Worm (Caenorhabditis elegans) whole organism, L4 larva: ENCODE data around the gene T27D12.1.

Experiments
- aly-2 ChIP-seq: sonication (generic microtip); optimal IDR thresholded peaks from 2 replicates; lab custom pipeline; 2018; ENCODE audit warnings: missing biosample characterization, missing genetic modification characterization
- daf-19 ChIP-seq: fragments of 200-800 bp; sonication (Bioruptor generic); conservative IDR thresholded peaks from 2 replicates; pipeline ENCODE4 v1.3.6; 2022; ENCODE audit warnings: missing genetic modification characterization, missing compliant biosample characterization
- egl-27 ChIP-seq: sonication (generic microtip); optimal IDR thresholded peaks from 3 replicates; lab custom pipeline; 2017; ENCODE audit warnings: missing biosample characterization, missing genetic modification reagents, missing genetic modification characterization
- hlh-30 ChIP-seq: sonication (generic microtip); optimal IDR thresholded peaks from 2 replicates; lab custom pipeline; 2017; ENCODE audit warnings: antibody characterized with exemption, mild to moderate bottlenecking, missing genetic modification characterization, missing compliant biosample characterization; ENCODE audit not compliant: insufficient read depth
- lin-1 ChIP-seq: fragments of 200-800 bp; sonication (Bioruptor generic); IDR thresholded peaks from 2 replicates; pipeline ENCODE4 v1.3.6; 2022; ENCODE audit warnings: missing genetic modification reagents, missing genetic modification characterization, missing compliant biosample characterization
- nhr-6 ChIP-seq: fragments of 150-350 bp; optimal IDR thresholded peaks from 2 replicates; lab custom pipeline; 2014; ENCODE audit warnings: missing biosample characterization, missing genetic modification characterization
- snpc-4 ChIP-seq: fragments of 150-350 bp; optimal IDR thresholded peaks from 2 replicates; lab custom pipeline; 2014; ENCODE audit warnings: missing biosample characterization, missing genetic modification characterization
- tag-97 ChIP-seq: fragments of 200-800 bp; sonication (Bioruptor generic); IDR thresholded peaks from 2 replicates; pipeline ENCODE4 v1.3.6; 2022; ENCODE audit warnings: missing genetic modification characterization, missing compliant biosample characterization

DNA sequence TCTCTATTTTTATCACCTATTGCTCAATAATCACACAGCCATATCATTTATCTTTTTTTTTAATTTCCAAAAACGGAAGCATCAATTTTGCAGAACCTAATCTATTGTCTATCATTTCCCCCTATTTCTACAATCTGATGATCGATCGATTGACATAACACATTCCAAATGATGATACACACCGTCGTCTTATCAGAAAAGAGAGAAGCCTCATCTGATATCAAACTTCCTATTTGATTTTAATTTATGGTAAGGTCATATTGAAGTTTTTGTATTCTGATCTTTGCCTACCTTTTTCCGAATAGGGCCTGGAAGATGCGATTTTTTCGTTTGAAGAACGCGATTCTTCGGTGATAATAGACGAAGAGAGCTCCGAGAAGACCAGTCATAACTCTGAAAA is 7.2 kb downstream of the T27D12.1 start:
- no peak for TF ChIP-seq aly-2 (tag; lab: Kevin White, UChicago)
- TF ChIP-seq egl-27 (tag; lab: Kevin White, UChicago): no peak
- no peak for TF ChIP-seq nhr-6 (tag; lab: Kevin White, UChicago)
- TF ChIP-seq hlh-30 (tag; lab: Kevin White, UChicago): no peak
- no peak for TF ChIP-seq lin-1 (GFP tag; lab: Robert Waterston, UW)
- no peak for TF ChIP-seq daf-19
- TF ChIP-seq tag-97 (GFP tag; lab: Robert Waterston, UW): no peak
- no peak for TF ChIP-seq snpc-4 (tag; lab: Kevin White, UChicago)
